Worm (Caenorhabditis elegans): ENCODE measurements around the gene sptf-2.

DNA sequence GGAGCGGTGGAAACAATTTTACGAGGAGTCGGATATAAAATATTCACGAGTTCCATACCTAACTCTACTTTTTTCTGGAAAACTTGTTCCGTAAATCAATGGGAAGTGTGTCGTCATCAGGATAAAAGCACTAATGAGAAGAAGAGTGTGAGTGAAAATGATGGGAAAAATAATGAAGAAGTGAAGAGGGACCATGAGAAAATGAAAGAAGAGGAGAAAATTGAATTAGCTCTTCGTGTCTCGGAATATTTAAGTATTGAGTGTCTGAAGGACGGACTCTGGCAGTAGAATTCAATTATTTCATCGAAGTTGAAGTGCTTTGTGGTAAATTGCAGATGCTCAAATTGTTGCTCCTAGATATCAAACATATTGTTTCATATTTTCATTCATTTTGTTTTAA is 36.0 kb upstream of the sptf-2 start:
- TF ChIP-seq him-1 (tag; optimal IDR thresholded peaks at IDR 0.05) (no peak), dao-5 (tag; optimal IDR thresholded peaks at IDR 0.05) (no peak)
